Fruit fly (Drosophila melanogaster) whole organism, prepupa: ENCODE results near the gene CG43732.
A peak's percentile ranks its signal among the peaks of the same experiment; 100 is the strongest.

Source experiments
- CG10669 ChIP-seq: fragments of 200-800 bp; sonication (Bioruptor generic); optimal IDR thresholded peaks from 3 replicates; lab custom pipeline; 2018; ENCODE audit warnings: missing biosample characterization, mild to moderate bottlenecking, missing genetic modification characterization, moderate library complexity
- CG11902 ChIP-seq: fragments of 200-800 bp; sonication (Bioruptor generic); optimal IDR thresholded peaks from 3 replicates; lab custom pipeline; 2016; ENCODE audit warnings: missing biosample characterization, missing genetic modification characterization
- CG1621 ChIP-seq: fragments of 200-800 bp; sonication (Bioruptor generic); optimal IDR thresholded peaks from 3 replicates; lab custom pipeline; 2018; ENCODE audit warnings: missing biosample characterization, mild to moderate bottlenecking, missing genetic modification characterization
- CG16779 ChIP-seq: fragments of 200-800 bp; sonication (Bioruptor generic); optimal IDR thresholded peaks from 3 replicates; lab custom pipeline; 2017; ENCODE audit warnings: missing biosample characterization, mild to moderate bottlenecking, missing genetic modification characterization
- CG31627 ChIP-seq: fragments of 200-800 bp; sonication (Bioruptor generic); optimal IDR thresholded peaks from 3 replicates; lab custom pipeline; 2016; ENCODE audit warnings: missing biosample characterization, missing genetic modification characterization
- CG32006 ChIP-seq: fragments of 200-800 bp; sonication (Bioruptor generic); optimal IDR thresholded peaks from 3 replicates; lab custom pipeline; 2017; ENCODE audit warnings: missing biosample characterization, mild to moderate bottlenecking, missing genetic modification characterization
- CG34406 ChIP-seq: fragments of 200-800 bp; sonication (Bioruptor generic); optimal IDR thresholded peaks from 3 replicates; lab custom pipeline; 2016; ENCODE audit warnings: missing biosample characterization, missing genetic modification characterization
- CG3919 ChIP-seq: fragments of 200-800 bp; sonication (Bioruptor generic); optimal IDR thresholded peaks from 3 replicates; lab custom pipeline; 2016; ENCODE audit warnings: missing biosample characterization, missing genetic modification characterization
- CG4318 ChIP-seq: fragments of 200-800 bp; sonication (Bioruptor generic); optimal IDR thresholded peaks from 3 replicates; lab custom pipeline; 2017; ENCODE audit warnings: missing biosample characterization, mild to moderate bottlenecking, missing genetic modification characterization
- CG6163 ChIP-seq: fragments of 200-800 bp; sonication (Bioruptor generic); IDR thresholded peaks from 3 replicates; pipeline ENCODE4 v1.3.6; 2022; ENCODE audit warnings: missing biosample characterization, missing genetic modification characterization
- CG6276 ChIP-seq: fragments of 200-800 bp; sonication (Bioruptor generic); optimal IDR thresholded peaks from 2 replicates; lab custom pipeline; 2017; ENCODE audit warnings: missing biosample characterization, mild to moderate bottlenecking, missing genetic modification characterization
- CG6792 ChIP-seq: fragments of 200-800 bp; sonication (Bioruptor generic); optimal IDR thresholded peaks from 3 replicates; lab custom pipeline; 2016; ENCODE audit warnings: missing biosample characterization, missing genetic modification characterization
- CG6854 ChIP-seq: fragments of 200-800 bp; sonication (Bioruptor generic); optimal IDR thresholded peaks from 2 replicates; lab custom pipeline; 2017; ENCODE audit warnings: missing biosample characterization, mild to moderate bottlenecking, missing genetic modification characterization
- CG7368 ChIP-seq: fragments of 200-800 bp; sonication (Bioruptor generic); optimal IDR thresholded peaks from 3 replicates; lab custom pipeline; 2016; ENCODE audit warnings: missing biosample characterization, missing genetic modification characterization
- CG8119 ChIP-seq: fragments of 200-800 bp; sonication (Bioruptor generic); IDR thresholded peaks from 3 replicates; pipeline ENCODE4 v1.3.6; 2022; ENCODE audit warnings: missing biosample characterization, missing genetic modification characterization
- CG8632 ChIP-seq: fragments of 200-800 bp; sonication (Bioruptor generic); optimal IDR thresholded peaks from 3 replicates; lab custom pipeline; 2016; ENCODE audit warnings: missing biosample characterization, missing genetic modification characterization
- CG9139 ChIP-seq: fragments of 200-800 bp; sonication (Bioruptor generic); optimal IDR thresholded peaks from 3 replicates; lab custom pipeline; 2017; ENCODE audit warnings: missing biosample characterization, mild to moderate bottlenecking, missing genetic modification characterization
- Eip75B ChIP-seq: fragments of 200-800 bp; sonication (Bioruptor generic); optimal IDR thresholded peaks from 3 replicates; lab custom pipeline; 2016; ENCODE audit warnings: missing biosample characterization, missing genetic modification characterization
- Eip78C ChIP-seq: fragments of 200-800 bp; sonication (Bioruptor generic); peaks from one replicate; lab custom pipeline; 2016; ENCODE audit warnings: missing biosample characterization, missing genetic modification characterization
- Eip93F ChIP-seq: fragments of 200-800 bp; sonication (Bioruptor generic); optimal IDR thresholded peaks from 2 replicates; lab custom pipeline; 2016; ENCODE audit warnings: missing biosample characterization, mild to moderate bottlenecking, missing genetic modification characterization
- Gug ChIP-seq: fragments of 200-800 bp; sonication (Bioruptor generic); IDR thresholded peaks from 2 replicates; pipeline ENCODE4 v1.3.6; 2022; ENCODE audit warnings: missing biosample characterization, missing genetic modification characterization
- Met ChIP-seq: fragments of 200-800 bp; sonication (Bioruptor generic); optimal IDR thresholded peaks from 3 replicates; lab custom pipeline; 2016; ENCODE audit warnings: missing biosample characterization, missing genetic modification characterization
- Smox ChIP-seq: fragments of 200-800 bp; sonication (Bioruptor generic); optimal IDR thresholded peaks from 3 replicates; lab custom pipeline; 2016; ENCODE audit warnings: missing biosample characterization, missing genetic modification characterization
- Sox102F ChIP-seq: fragments of 200-800 bp; sonication (Bioruptor generic); optimal IDR thresholded peaks from 2 replicates; lab custom pipeline; 2016; ENCODE audit warnings: missing biosample characterization, mild to moderate bottlenecking, missing genetic modification characterization
- Sox15 ChIP-seq: fragments of 200-800 bp; sonication (Bioruptor generic); optimal IDR thresholded peaks from 3 replicates; lab custom pipeline; 2016; ENCODE audit warnings: missing biosample characterization, missing genetic modification characterization
- acj6 ChIP-seq: fragments of 200-800 bp; sonication (Bioruptor generic); optimal IDR thresholded peaks from 3 replicates; lab custom pipeline; 2016; ENCODE audit warnings: missing biosample characterization, missing genetic modification characterization
- cyc ChIP-seq: fragments of 200-800 bp; sonication (Bioruptor generic); optimal IDR thresholded peaks from 3 replicates; lab custom pipeline; 2016; ENCODE audit warnings: missing biosample characterization, missing genetic modification characterization
- dac ChIP-seq: fragments of 200-800 bp; sonication (Bioruptor generic); optimal IDR thresholded peaks from 2 replicates; lab custom pipeline; 2017; ENCODE audit warnings: missing biosample characterization, mild to moderate bottlenecking, missing genetic modification characterization
- dsx ChIP-seq: fragments of 200-800 bp; optimal IDR thresholded peaks from 3 replicates; lab custom pipeline; 2019; ENCODE audit warnings: missing biosample characterization, mild to moderate bottlenecking, missing genetic modification characterization, moderate library complexity; ENCODE audit not compliant: poor library complexity, severe bottlenecking
- eg ChIP-seq: fragments of 200-800 bp; sonication (Bioruptor generic); IDR thresholded peaks from 3 replicates; pipeline ENCODE4 v1.3.6; 2022; ENCODE audit warnings: missing biosample characterization, missing genetic modification characterization
- esn ChIP-seq: fragments of 200-800 bp; sonication (Bioruptor generic); optimal IDR thresholded peaks from 2 replicates; lab custom pipeline; 2016; ENCODE audit warnings: missing biosample characterization, mild to moderate bottlenecking, missing genetic modification characterization, moderate library complexity
- fd59A ChIP-seq: fragments of 200-800 bp; sonication (Bioruptor generic); optimal IDR thresholded peaks from 2 replicates; lab custom pipeline; 2017; ENCODE audit warnings: missing biosample characterization, mild to moderate bottlenecking, missing genetic modification characterization, missing genetic modification reagents
- fkh ChIP-seq: fragments of 200-800 bp; sonication (Bioruptor generic); optimal IDR thresholded peaks from 3 replicates; lab custom pipeline; 2017; ENCODE audit warnings: missing biosample characterization, mild to moderate bottlenecking, missing genetic modification characterization, moderate library complexity
- lz ChIP-seq: fragments of 200-800 bp; sonication (Bioruptor generic); optimal IDR thresholded peaks from 3 replicates; lab custom pipeline; 2016; ENCODE audit warnings: missing biosample characterization, missing genetic modification characterization
- net ChIP-seq: fragments of 200-800 bp; sonication (Bioruptor generic); optimal IDR thresholded peaks from 3 replicates; lab custom pipeline; 2016; ENCODE audit warnings: missing biosample characterization, missing genetic modification characterization
- pdm3 ChIP-seq: fragments of 200-800 bp; sonication (Bioruptor generic); optimal IDR thresholded peaks from 3 replicates; lab custom pipeline; 2016; ENCODE audit warnings: missing biosample characterization, missing genetic modification characterization
- spab ChIP-seq: fragments of 200-800 bp; sonication (Bioruptor generic); optimal IDR thresholded peaks from 2 replicates; lab custom pipeline; 2017; ENCODE audit warnings: missing biosample characterization, mild to moderate bottlenecking, missing genetic modification characterization, missing genetic modification reagents
- ss ChIP-seq, 2 experiments: fragments of 200-800 bp; sonication (Bioruptor generic); optimal IDR thresholded peaks; 2 replicates in 1 of 2; 3 replicates in 1 of 2; lab custom pipeline; 2017 to 2018; ENCODE audit warnings: mild to moderate bottlenecking in 2 of 2, missing biosample characterization in 2 of 2, missing genetic modification characterization in 2 of 2, moderate library complexity in 1 of 2
- svp ChIP-seq: fragments of 200-800 bp; sonication (Bioruptor generic); peaks from one replicate; lab custom pipeline; 2016; ENCODE audit warnings: missing biosample characterization, missing genetic modification characterization
- topi ChIP-seq: fragments of 200-800 bp; sonication (Bioruptor generic); optimal IDR thresholded peaks from 3 replicates; lab custom pipeline; 2016; ENCODE audit warnings: missing biosample characterization, missing genetic modification characterization

The CG43732 gene

dm6 chr3R:18995556-18996272 is 45.7 kb downstream of the CG43732 start (continued):
- TF ChIP-seq CG32006 (GFP tag; lab: Kevin White, UChicago): peak; percentile 91
- TF ChIP-seq CG34406: peak; percentile 95
- TF ChIP-seq Sox15 (GFP tag; lab: Kevin White, UChicago): peak; percentile 92
- peak; percentile 89 for TF ChIP-seq Sox102F
- TF ChIP-seq topi (GFP tag; lab: Kevin White, UChicago): peak; percentile 94
- peak; percentile 93 for TF ChIP-seq lz (GFP tag; lab: Kevin White, UChicago)
- peak; percentile 89 for TF ChIP-seq CG8119
- TF ChIP-seq CG3919 (GFP tag; lab: Kevin White, UChicago): peak; percentile 96
- peak; percentile 88 for TF ChIP-seq spab
- peak; percentile 92 for TF ChIP-seq cyc (GFP tag; lab: Kevin White, UChicago)
- TF ChIP-seq svp (GFP tag; lab: Kevin White, UChicago): peak; percentile 98
- peak; percentile 90 for TF ChIP-seq CG31627 (GFP tag; lab: Kevin White, UChicago)
- TF ChIP-seq CG9139 (GFP tag; lab: Kevin White, UChicago): peak; percentile 83
- TF ChIP-seq Met (GFP tag; lab: Kevin White, UChicago): peak; percentile 93
- peak; percentile 92 for TF ChIP-seq net
- peak; percentile 74 for TF ChIP-seq CG4318 (GFP tag; lab: Kevin White, UChicago)
- peak; percentile 90 for TF ChIP-seq eg (GFP tag; lab: Robert Waterston, UW)
- TF ChIP-seq pdm3 (GFP tag; lab: Kevin White, UChicago): peak; percentile 93
- peak; percentile 94 for TF ChIP-seq CG7368 (GFP tag; lab: Kevin White, UChicago)
- peak; percentile 95 for TF ChIP-seq CG6792 (GFP tag; lab: Kevin White, UChicago)
- TF ChIP-seq Eip75B (GFP tag; lab: Kevin White, UChicago): peak; percentile 96
- TF ChIP-seq CG11902: peak; percentile 94
- TF ChIP-seq acj6 (GFP tag; lab: Kevin White, UChicago): peak; percentile 96
- peak; percentile 72 for TF ChIP-seq CG6276 (GFP tag; lab: Kevin White, UChicago)
- TF ChIP-seq, all 60 proteins: peak for 58

- TF ChIP-seq Eip93F (GFP tag; lab: Kevin White, UChicago) (no peak), fkh (peak; percentile 96), CG6163 (GFP tag; lab: Robert Waterston, UW) (peak; percentile 7; the same call in 1 of the 3 replicates), CG8632 (GFP tag; lab: Kevin White, UChicago) (peak; percentile 59), dac (GFP tag; lab: Kevin White, UChicago) (no peak), CG16779 (tag; lab: Kevin White, UChicago) (no peak), CG10669 (no peak), CG6854 (GFP tag; lab: Kevin White, UChicago) (peak; percentile 56), svp (GFP tag; lab: Kevin White, UChicago) (peak; percentile 86), CG8119 (no peak), CG32006 (GFP tag; lab: Kevin White, UChicago) (no peak), Smox (GFP tag; lab: Kevin White, UChicago) (peak; percentile 38), net (peak; percentile 0), Gug (no peak), Met (GFP tag; lab: Kevin White, UChicago) (peak; percentile 13), acj6 (GFP tag; lab: Kevin White, UChicago) (no peak), CG4318 (GFP tag; lab: Kevin White, UChicago) (no peak), esn (GFP tag; lab: Kevin White, UChicago) (peak; percentile 26), dsx (GFP tag; lab: Kevin White, UChicago) (no peak), Eip78C (GFP tag; lab: Kevin White, UChicago) (peak; percentile 70), CG6792 (GFP tag; lab: Kevin White, UChicago) (peak; percentile 32), CG34406 (peak; percentile 49), ss (GFP tag; optimal IDR thresholded peaks at IDR 0.05; lab: Kevin White, UChicago) (peak in 1 of 2 experiments; percentile 31), Sox102F (peak; percentile 35), CG1621 (no peak), fd59A (GFP tag; lab: Kevin White, UChicago) (no peak)
Measured at dm6 chr3R:18997388-18998287, 47.6 kb downstream of the CG43732 start.
